Worm (Caenorhabditis elegans): ENCODE data around the gene C07B5.4.

The C07B5.4 gene

DNA sequence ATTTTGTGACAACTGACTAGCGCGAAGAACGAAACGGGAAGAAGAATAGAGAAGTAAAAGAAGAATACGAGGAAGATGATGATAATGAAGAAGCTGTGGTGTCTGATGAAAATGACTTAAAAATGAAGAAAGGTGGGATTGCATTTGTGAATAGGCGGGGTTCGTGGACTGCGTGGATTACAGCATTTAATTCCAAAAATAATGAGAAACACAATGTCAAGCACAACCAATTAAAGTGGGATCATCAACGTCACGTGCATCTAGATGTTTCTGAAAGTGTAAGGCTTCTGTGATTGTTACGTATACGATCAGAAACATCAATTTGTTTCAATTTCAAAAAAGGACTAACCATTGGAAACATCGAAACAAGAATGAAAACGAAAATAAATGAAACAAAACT, 47.5 kb downstream of the C07B5.4 start, which contains the start of gene glb-17:
glb-17 (minus strand) TSS at position 101 of the 400 bp plus-strand sequence.
- TF ChIP-seq unc-62 (GFP tag; optimal IDR thresholded peaks at IDR 0.05), result no peak
- no peak for TF ChIP-seq tbx-8 (GFP tag; optimal IDR thresholded peaks at IDR 0.05)
- no peak for TF ChIP-seq unc-120 (tag; optimal IDR thresholded peaks at IDR 0.05; ENCODE audit: poor library complexity, severe bottlenecking)
- TF ChIP-seq mls-2 (tag; optimal IDR thresholded peaks at IDR 0.05), result no peak
- TF ChIP-seq nhr-76 (tag; optimal IDR thresholded peaks at IDR 0.05), result no peak
- no peak for TF ChIP-seq sptf-1 (tag; optimal IDR thresholded peaks at IDR 0.05)
- TF ChIP-seq nhr-12 (tag; optimal IDR thresholded peaks at IDR 0.05), result no peak
- no peak for TF ChIP-seq ceh-83 (GFP tag; optimal IDR thresholded peaks at IDR 0.05)
- TF ChIP-seq blmp-1 (tag; optimal IDR thresholded peaks at IDR 0.05), result no peak
- no peak for TF ChIP-seq ceh-39 (tag; optimal IDR thresholded peaks at IDR 0.05)
- TF ChIP-seq lin-13 (tag; optimal IDR thresholded peaks at IDR 0.05), result no peak
- no peak for TF ChIP-seq drap-1 (GFP tag; optimal IDR thresholded peaks at IDR 0.05)
- no peak for TF ChIP-seq unc-39 (tag; optimal IDR thresholded peaks at IDR 0.05)
- no peak for TF ChIP-seq snpc-4 (tag; optimal IDR thresholded peaks at IDR 0.05)
- TF ChIP-seq lin-32 (GFP tag; optimal IDR thresholded peaks at IDR 0.05), result no peak
- no peak for TF ChIP-seq ztf-11 (tag; optimal IDR thresholded peaks at IDR 0.05)
- no peak for TF ChIP-seq mep-1 (tag; optimal IDR thresholded peaks at IDR 0.05)
- no peak for TF ChIP-seq ces-1 (GFP tag; optimal IDR thresholded peaks at IDR 0.05)
- TF ChIP-seq hlh-1 (tag; optimal IDR thresholded peaks at IDR 0.05), result no peak

DNA sequence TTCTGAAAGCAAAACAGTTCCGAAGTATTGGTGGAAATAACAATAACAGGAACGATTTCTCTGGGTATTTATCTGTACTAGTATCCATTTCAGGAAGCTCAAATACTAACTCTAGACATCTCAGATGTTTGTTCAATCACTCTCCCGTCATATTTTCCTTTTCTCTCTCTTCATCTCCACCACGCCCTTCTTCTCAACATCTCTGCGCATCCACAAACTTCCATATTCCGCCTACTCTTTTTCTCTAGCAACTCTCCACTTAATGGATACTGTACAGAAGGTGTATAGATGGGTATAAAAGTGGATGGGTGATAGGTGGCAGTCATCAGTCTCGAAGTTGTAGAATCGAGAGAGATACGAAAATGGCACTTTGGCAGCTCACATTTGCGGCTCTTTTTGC, 54.9 kb downstream of the C07B5.4 start, which contains the start of gene gpx-5:
gpx-5 (plus strand) TSS at position 336 of the 400 bp plus-strand sequence.
- no peak for TF ChIP-seq nhr-2 (tag; optimal IDR thresholded peaks at IDR 0.05)
- TF ChIP-seq ham-2 (GFP tag; optimal IDR thresholded peaks at IDR 0.05), result no peak
- no peak for TF ChIP-seq lin-13 (tag; optimal IDR thresholded peaks at IDR 0.05)
- TF ChIP-seq mep-1 (tag; optimal IDR thresholded peaks at IDR 0.05), result no peak
- TF ChIP-seq tbx-8 (GFP tag; optimal IDR thresholded peaks at IDR 0.05), result no peak
- no peak for TF ChIP-seq blmp-1 (tag; optimal IDR thresholded peaks at IDR 0.05)
- TF ChIP-seq ceh-39 (tag; optimal IDR thresholded peaks at IDR 0.05), result no peak
- TF ChIP-seq unc-120 (tag; optimal IDR thresholded peaks at IDR 0.05; ENCODE audit: poor library complexity, severe bottlenecking), result no peak
- TF ChIP-seq mls-2 (tag; optimal IDR thresholded peaks at IDR 0.05), result no peak

DNA sequence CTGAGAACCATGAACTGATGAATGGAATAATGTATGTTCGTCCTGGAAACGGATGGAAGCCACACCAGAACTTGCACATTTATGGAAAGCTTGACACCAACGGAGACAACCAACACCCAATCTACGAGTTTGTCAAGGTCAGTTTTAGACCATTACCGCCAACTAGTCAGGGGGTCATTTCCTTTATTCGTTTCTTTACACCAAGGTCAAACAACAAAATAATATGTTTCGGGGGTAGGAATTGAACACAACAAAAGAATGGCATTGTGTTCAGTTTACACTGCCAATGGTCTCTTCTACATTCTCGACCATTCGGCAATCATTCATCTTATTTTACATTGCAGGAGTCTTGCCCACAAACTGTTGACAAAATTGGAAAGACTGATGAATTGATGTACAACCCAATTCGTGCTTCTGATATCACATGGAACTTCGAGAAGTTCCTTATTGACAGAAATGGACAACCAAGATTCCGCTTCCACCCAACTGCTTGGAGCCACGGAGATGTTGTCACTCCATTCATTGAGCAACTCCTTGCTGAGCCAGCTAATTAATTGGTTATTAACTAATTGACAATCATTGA, 56.2 kb downstream of the C07B5.4 start:
- TF ChIP-seq lsy-2 (tag; optimal IDR thresholded peaks at IDR 0.05) (no peak), mab-5 (tag; optimal IDR thresholded peaks at IDR 0.05) (no peak), sem-2 (GFP tag; optimal IDR thresholded peaks at IDR 0.05) (no peak)
